Fruit fly (Drosophila melanogaster) whole organism, wandering third instar larva: Measurements from ENCODE around the gene CG3032.

Experiments used
- Abd-B ChIP-seq: fragments of >200 bp; optimal IDR thresholded peaks from 2 replicates; lab custom pipeline; 2017; ENCODE audit warnings: missing biosample characterization, missing genetic modification characterization
- CG32264 ChIP-seq: fragments of 200-800 bp; sonication (Bioruptor generic); optimal IDR thresholded peaks from 2 replicates; lab custom pipeline; 2016; ENCODE audit warnings: missing biosample characterization, missing genetic modification characterization
- CG9705 ChIP-seq: fragments of 200-800 bp; sonication (Bioruptor generic); optimal IDR thresholded peaks from 2 replicates; lab custom pipeline; 2018; ENCODE audit warnings: missing biosample characterization, mild to moderate bottlenecking, missing genetic modification characterization
- CrebA ChIP-seq: fragments of 200-800 bp; sonication (Bioruptor generic); optimal IDR thresholded peaks from 2 replicates; lab custom pipeline; 2016; ENCODE audit warnings: missing biosample characterization, mild to moderate bottlenecking, missing genetic modification characterization, borderline replicate concordance
- Dfd ChIP-seq: fragments of >200 bp; optimal IDR thresholded peaks from 2 replicates; lab custom pipeline; 2017; ENCODE audit warnings: missing biosample characterization, missing genetic modification characterization
- Dif ChIP-seq: fragments of 200-275, 200-300 bp; sonication (Bioruptor generic); optimal IDR thresholded peaks from 2 replicates; lab custom pipeline; 2018; ENCODE audit warnings: missing biosample characterization, missing genetic modification characterization; ENCODE audit not compliant: partially characterized antibody
- GATAd ChIP-seq: sonication (Bioruptor generic); optimal IDR thresholded peaks from 2 replicates; lab custom pipeline; 2016; ENCODE audit warnings: missing biosample characterization, missing genetic modification characterization
- HLH106 ChIP-seq: fragments of 200-800 bp; optimal IDR thresholded peaks from 3 replicates; lab custom pipeline; 2019; ENCODE audit warnings: missing biosample characterization, mild to moderate bottlenecking, missing genetic modification characterization, moderate library complexity
- Hnf4 ChIP-seq: fragments of 200-800 bp; sonication (Bioruptor generic); optimal IDR thresholded peaks from 2 replicates; lab custom pipeline; 2016; ENCODE audit warnings: missing biosample characterization, mild to moderate bottlenecking, missing genetic modification characterization
- Hr78 ChIP-seq: fragments of >200 bp; optimal IDR thresholded peaks from 2 replicates; lab custom pipeline; 2017; ENCODE audit warnings: missing biosample characterization, missing genetic modification characterization
- Hr83 ChIP-seq: fragments of 200-300 bp; sonication (Bioruptor generic); optimal IDR thresholded peaks from 2 replicates; lab custom pipeline; 2016; ENCODE audit warnings: missing biosample characterization, mild to moderate bottlenecking, missing genetic modification characterization, moderate library complexity; ENCODE audit not compliant: poor library complexity, severe bottlenecking
- Jra ChIP-seq: sonication (Bioruptor generic); optimal IDR thresholded peaks from 2 replicates; lab custom pipeline; 2016; ENCODE audit warnings: missing biosample characterization, missing genetic modification characterization
- Mio ChIP-seq: sonication (Bioruptor generic); optimal IDR thresholded peaks from 2 replicates; lab custom pipeline; 2016; ENCODE audit warnings: missing biosample characterization, missing genetic modification characterization
- Myc ChIP-seq: fragments of >200 bp; optimal IDR thresholded peaks from 2 replicates; lab custom pipeline; 2017
- N ChIP-seq: fragments of >200 bp; optimal IDR thresholded peaks from 2 replicates; lab custom pipeline; 2018; ENCODE audit warnings: missing biosample characterization, missing external identifiers, missing genetic modification characterization
- OdsH ChIP-seq: fragments of 200-800 bp; sonication (Bioruptor generic); optimal IDR thresholded peaks from 2 replicates; lab custom pipeline; 2016; ENCODE audit warnings: missing biosample characterization, mild to moderate bottlenecking, missing genetic modification characterization
- Rel ChIP-seq, 2 experiments: fragments of 200-800 bp; sonication (Bioruptor generic) in 1 of 2; optimal IDR thresholded peaks; 2 replicates in 1 of 2; 3 replicates in 1 of 2; lab custom pipeline; 2016 to 2019; ENCODE audit warnings: mild to moderate bottlenecking in 2 of 2, missing biosample characterization in 2 of 2, missing genetic modification characterization in 2 of 2, moderate library complexity in 1 of 2
- Sp1 ChIP-seq: fragments of 200-800 bp; sonication (Bioruptor generic); optimal IDR thresholded peaks from 3 replicates; lab custom pipeline; 2019; ENCODE audit warnings: missing biosample characterization, mild to moderate bottlenecking, missing genetic modification characterization, moderate library complexity
- Vsx2 ChIP-seq: fragments of 200-300, 225-300 bp; sonication (Bioruptor generic); optimal IDR thresholded peaks from 2 replicates; lab custom pipeline; 2018; ENCODE audit warnings: missing biosample characterization, missing genetic modification characterization; ENCODE audit not compliant: partially characterized antibody
- br ChIP-seq: fragments of 200-800 bp; sonication (Bioruptor generic); optimal IDR thresholded peaks from 2 replicates; lab custom pipeline; 2016; ENCODE audit warnings: missing biosample characterization, missing genetic modification characterization
- brk ChIP-seq: fragments of 200-800 bp; sonication (Bioruptor generic); optimal IDR thresholded peaks from 2 replicates; lab custom pipeline; 2016; ENCODE audit warnings: missing biosample characterization, mild to moderate bottlenecking, missing genetic modification characterization
- dl ChIP-seq, 2 experiments: fragments of 175-275, 200-275 bp in 1 of 2; fragments of 200-275 bp in 1 of 2; sonication (Bioruptor generic); optimal IDR thresholded peaks; lab custom pipeline; 2018; ENCODE audit warnings: mild to moderate bottlenecking in 2 of 2, missing biosample characterization in 2 of 2, missing genetic modification characterization in 2 of 2, moderate library complexity in 2 of 2; ENCODE audit not compliant: partially characterized antibody in 2 of 2, insufficient read depth in 1 of 2
- dmrt93B ChIP-seq: fragments of 200-800 bp; sonication (Bioruptor generic); optimal IDR thresholded peaks from 2 replicates; lab custom pipeline; 2018; ENCODE audit warnings: missing biosample characterization, mild to moderate bottlenecking, missing genetic modification characterization
- dsf ChIP-seq: sonication (Bioruptor generic); optimal IDR thresholded peaks from 2 replicates; lab custom pipeline; 2016; ENCODE audit warnings: missing biosample characterization, missing genetic modification characterization, borderline replicate concordance
- ey ChIP-seq: fragments of 200-800 bp; sonication (Bioruptor generic); optimal IDR thresholded peaks from 2 replicates; lab custom pipeline; 2016; ENCODE audit warnings: missing biosample characterization, missing genetic modification characterization
- foxo ChIP-seq, 2 experiments: fragments of 200-800 bp; sonication (Bioruptor generic); optimal IDR thresholded peaks; 2 replicates in 1 of 2; 3 replicates in 1 of 2; lab custom pipeline; 2016 to 2017; ENCODE audit warnings: missing biosample characterization in 2 of 2, missing genetic modification characterization in 2 of 2
- fru ChIP-seq: fragments of 200-800 bp; sonication (Bioruptor generic); optimal IDR thresholded peaks from 3 replicates; lab custom pipeline; 2016; ENCODE audit warnings: missing biosample characterization, mild to moderate bottlenecking, missing genetic modification characterization
- h ChIP-seq: fragments of 200-800 bp; sonication (Bioruptor generic); optimal IDR thresholded peaks from 3 replicates; lab custom pipeline; 2016; ENCODE audit warnings: missing biosample characterization, mild to moderate bottlenecking, missing genetic modification characterization
- jim ChIP-seq: fragments of 175-275, 200-325 bp; sonication (Bioruptor generic); optimal IDR thresholded peaks from 2 replicates; lab custom pipeline; 2016; ENCODE audit warnings: missing biosample characterization, mild to moderate bottlenecking, missing genetic modification characterization
- lola ChIP-seq: fragments of >200 bp; optimal IDR thresholded peaks from 2 replicates; lab custom pipeline; 2017; ENCODE audit warnings: missing biosample characterization, missing genetic modification characterization
- pan ChIP-seq: fragments of >200 bp; optimal IDR thresholded peaks from 2 replicates; lab custom pipeline; 2017
- psq ChIP-seq: fragments of 200-800 bp; sonication (Bioruptor generic); optimal IDR thresholded peaks from 3 replicates; lab custom pipeline; 2017; ENCODE audit warnings: missing biosample characterization, mild to moderate bottlenecking, missing genetic modification characterization, moderate library complexity
- rgr ChIP-seq: fragments of 200-800 bp; sonication (Bioruptor generic); optimal IDR thresholded peaks from 3 replicates; lab custom pipeline; 2016; ENCODE audit warnings: missing biosample characterization, mild to moderate bottlenecking, missing genetic modification characterization
- sage ChIP-seq: fragments of 200-800 bp; sonication (Bioruptor generic); optimal IDR thresholded peaks from 2 replicates; lab custom pipeline; 2016; ENCODE audit warnings: missing biosample characterization, mild to moderate bottlenecking, missing genetic modification characterization
- sv ChIP-seq: fragments of 200-800 bp; sonication (Bioruptor generic); optimal IDR thresholded peaks from 3 replicates; lab custom pipeline; 2016; ENCODE audit warnings: missing biosample characterization, missing genetic modification characterization
- tai ChIP-seq: sonication (Bioruptor generic); optimal IDR thresholded peaks from 2 replicates; lab custom pipeline; 2016; ENCODE audit warnings: missing biosample characterization, missing genetic modification characterization
- usp ChIP-seq: fragments of >200 bp; optimal IDR thresholded peaks from 2 replicates; lab custom pipeline; 2017; ENCODE audit warnings: missing biosample characterization, missing genetic modification characterization
- woc ChIP-seq: sonication (Bioruptor generic); optimal IDR thresholded peaks from 2 replicates; lab custom pipeline; 2016; ENCODE audit warnings: missing biosample characterization, mild to moderate bottlenecking, missing genetic modification characterization

CG3032 gene

DNA sequence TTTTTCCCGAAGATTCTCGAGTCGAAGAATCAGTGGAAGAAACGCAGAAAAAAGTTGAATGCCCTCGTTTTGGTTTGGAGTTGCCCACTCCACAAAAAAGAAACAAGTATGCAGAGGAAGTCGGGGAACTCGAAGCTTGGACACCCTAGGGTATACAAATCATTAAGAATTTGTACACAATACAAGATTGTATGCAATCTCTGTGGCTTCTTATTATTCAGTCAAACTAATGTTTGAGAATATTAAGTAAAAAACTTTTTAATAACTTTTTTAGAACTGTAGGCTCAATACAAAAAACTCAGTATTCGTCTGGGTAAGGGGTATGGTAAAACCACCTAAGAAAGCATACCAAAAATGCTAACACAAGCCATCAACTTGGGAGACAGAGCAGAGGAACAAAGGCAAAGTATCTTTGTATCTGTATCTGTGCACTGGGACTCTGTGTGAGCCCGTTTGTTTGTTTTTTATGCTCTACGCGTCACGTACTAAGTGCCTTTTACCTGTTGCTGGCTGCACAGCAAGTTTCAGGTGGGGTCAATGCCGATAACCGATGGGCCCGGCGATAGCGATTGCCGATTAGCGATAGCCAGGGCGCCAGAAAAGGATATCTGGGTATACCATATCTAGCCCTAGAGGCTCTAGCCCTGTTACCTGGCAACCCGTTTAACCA lies 28.4 kb downstream of the CG3032 start (continued):
- peak; percentile 66 for TF ChIP-seq pan (lab: Kevin White, UChicago)
- TF ChIP-seq dsf (GFP tag; lab: Kevin White, UChicago), result peak; percentile 77
- TF ChIP-seq br, result peak; percentile 96
- TF ChIP-seq brk (GFP tag; lab: Kevin White, UChicago), result peak; percentile 80
- peak; percentile 92 for TF ChIP-seq Jra (GFP tag; lab: Kevin White, UChicago)
- peak; percentile 97 for TF ChIP-seq fru (GFP tag; lab: Kevin White, UChicago)
- TF ChIP-seq CrebA, result peak; percentile 92
- TF ChIP-seq Sp1, result peak; percentile 95

DNA sequence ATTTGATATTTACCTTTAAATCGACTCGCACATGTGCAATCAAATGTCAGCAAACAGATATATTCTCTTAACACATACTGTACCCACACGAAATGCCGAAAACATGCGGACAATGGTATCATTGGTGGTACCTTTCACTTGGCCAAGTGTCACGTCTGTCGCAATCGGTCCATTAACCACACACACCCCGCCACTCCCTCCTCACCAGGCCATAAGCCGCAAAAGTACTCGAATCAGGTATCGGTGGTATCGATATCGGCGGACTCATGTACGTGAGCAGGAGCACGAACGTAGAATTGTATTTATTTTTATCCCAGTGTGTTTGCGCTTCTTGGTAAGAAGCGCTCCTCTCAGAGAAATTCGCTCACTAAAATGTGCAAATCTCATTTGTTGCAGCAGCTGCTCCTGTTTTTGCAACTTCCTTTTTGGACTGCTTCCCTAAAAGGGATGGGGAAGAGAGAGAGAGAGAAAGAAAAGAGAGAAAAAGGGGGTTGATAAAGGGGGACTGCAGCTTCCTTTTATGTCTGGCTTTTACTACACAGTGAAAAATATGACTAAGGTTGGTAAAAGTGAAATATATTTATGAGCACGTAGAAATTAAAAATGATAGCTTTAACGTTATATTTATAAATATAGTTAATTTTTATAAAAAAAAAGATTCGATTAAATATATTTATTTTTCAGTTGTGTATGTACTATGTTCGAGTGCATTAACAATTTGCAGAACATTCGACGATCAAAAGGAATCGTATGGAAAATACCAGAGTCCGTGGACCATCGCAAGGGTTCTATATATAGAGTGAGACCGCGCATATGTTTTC lies 30.0 kb downstream of the CG3032 start:
- TF ChIP-seq HLH106 (tag; lab: Kevin White, UChicago) (peak; percentile 47), jim (GFP tag; lab: Kevin White, UChicago) (no peak), Hnf4 (GFP tag; lab: Kevin White, UChicago) (peak; percentile 11), Rel (GFP tag; optimal IDR thresholded peaks at IDR 0.05; lab: Kevin White, UChicago) (no peak), Rel (tag; optimal IDR thresholded peaks at IDR 0.05; lab: Kevin White, UChicago) (no peak), Myc (lab: Kevin White, UChicago) (no peak), N (GFP tag; lab: Kevin White, UChicago) (no peak), CG9705 (GFP tag; lab: Kevin White, UChicago) (no peak), fru (GFP tag; lab: Kevin White, UChicago) (peak; percentile 57), pan (lab: Kevin White, UChicago) (no peak), h (GFP tag; lab: Kevin White, UChicago) (peak; percentile 19), ey (GFP tag; lab: Kevin White, UChicago) (peak; percentile 25), dsf (GFP tag; lab: Kevin White, UChicago) (no peak), CrebA (no peak), brk (GFP tag; lab: Kevin White, UChicago) (peak; percentile 47), foxo (GFP tag; optimal IDR thresholded peaks at IDR 0.05; lab: Kevin White, UChicago) (peak in 1 of 2 experiments; percentile 78), Hr78 (GFP tag; lab: Kevin White, UChicago) (no peak), sv (GFP tag; lab: Kevin White, UChicago) (no peak), lola (no peak), Dif (peak; percentile 34), Dfd (no peak), Abd-B (GFP tag; lab: Kevin White, UChicago) (no peak), tai (GFP tag; lab: Kevin White, UChicago) (no peak), woc (peak; percentile 18), br (no peak), Sp1 (peak; percentile 73), GATAd (GFP tag; lab: Kevin White, UChicago) (no peak), psq (GFP tag; lab: Kevin White, UChicago) (peak; percentile 92), Vsx2 (peak; percentile 30), Jra (GFP tag; lab: Kevin White, UChicago) (no peak), rgr (GFP tag; lab: Kevin White, UChicago) (peak; percentile 49), OdsH (peak; percentile 52), dmrt93B (GFP tag; lab: Kevin White, UChicago) (peak; percentile 34), usp (no peak), sage (GFP tag; lab: Kevin White, UChicago) (no peak), Mio (GFP tag; lab: Kevin White, UChicago) (no peak), dl (GFP tag; optimal IDR thresholded peaks at IDR 0.05; lab: Kevin White, UChicago; ENCODE audit: insufficient read depth in 1 of 2, partially characterized antibody in 2 of 2) (peak in 1 of 2 experiments; percentile 60), Hr83 (GFP tag; lab: Kevin White, UChicago) (no peak), CG32264 (GFP tag; lab: Kevin White, UChicago) (no peak)
